Worm (Caenorhabditis elegans) whole organism, early embryonic: ENCODE data around the gene nhr-192.

ENCODE experiments used
- B0310.2 ChIP-seq: sonication (generic microtip); optimal IDR thresholded peaks from 2 replicates; lab custom pipeline; 2016; ENCODE audit warnings: mild to moderate bottlenecking, missing genetic modification characterization, missing compliant biosample characterization
- F13C5.2 ChIP-seq: sonication (generic microtip); optimal IDR thresholded peaks from 2 replicates; lab custom pipeline; 2017; ENCODE audit warnings: mild to moderate bottlenecking, missing genetic modification characterization, inconsistent platforms, missing compliant biosample characterization
- aly-1 ChIP-seq: sonication (generic microtip); optimal IDR thresholded peaks from 2 replicates; lab custom pipeline; 2016; ENCODE audit warnings: missing genetic modification characterization, missing compliant biosample characterization
- ama-1 ChIP-seq: fragments of 150-350 bp; optimal IDR thresholded peaks from 2 replicates; lab custom pipeline; 2014
- ceh-13 ChIP-seq: fragments of 200-800 bp; sonication (Bioruptor generic); optimal IDR thresholded peaks from 2 replicates; lab custom pipeline; 2018; ENCODE audit warnings: mild to moderate bottlenecking, missing genetic modification characterization, missing compliant biosample characterization
- ceh-36 ChIP-seq: sonication (generic microtip); optimal IDR thresholded peaks from 2 replicates; lab custom pipeline; 2016; ENCODE audit warnings: missing genetic modification characterization, inconsistent platforms, missing compliant biosample characterization
- ets-7 ChIP-seq: sonication (generic microtip); optimal IDR thresholded peaks from 2 replicates; lab custom pipeline; 2016; ENCODE audit warnings: missing genotype, missing genetic modification characterization, missing compliant biosample characterization
- flt-1 ChIP-seq: fragments of 200-800 bp; sonication (Bioruptor generic); IDR thresholded peaks from 2 replicates; pipeline ENCODE4 v1.3.6; 2022; ENCODE audit warnings: missing genetic modification characterization, missing compliant biosample characterization
- hmbx-1 ChIP-seq: sonication (generic microtip); optimal IDR thresholded peaks from 2 replicates; lab custom pipeline; 2016; ENCODE audit warnings: mild to moderate bottlenecking, missing genetic modification characterization, missing compliant biosample characterization
- hmg-4 ChIP-seq: fragments of 200-800 bp; sonication (Bioruptor generic); optimal IDR thresholded peaks from 2 replicates; lab custom pipeline; 2018; ENCODE audit warnings: mild to moderate bottlenecking, missing genetic modification characterization, missing compliant biosample characterization
- hnd-1 ChIP-seq: sonication (generic microtip); optimal IDR thresholded peaks from 2 replicates; lab custom pipeline; 2016; ENCODE audit warnings: missing genetic modification characterization, missing compliant biosample characterization
- pes-1 ChIP-seq: fragments of 200-800 bp; sonication (Bioruptor generic); IDR thresholded peaks from 2 replicates; pipeline ENCODE4 v1.3.6; 2022; ENCODE audit warnings: missing genetic modification reagents, missing genetic modification characterization, missing compliant biosample characterization
- scrt-1 ChIP-seq: fragments of 200-800 bp; sonication (Bioruptor generic); IDR thresholded peaks from 2 replicates; pipeline ENCODE4 v1.3.6; 2022; ENCODE audit warnings: missing genetic modification characterization, missing compliant biosample characterization
- sea-1 ChIP-seq: fragments of 200-800 bp; sonication (Bioruptor generic); conservative IDR thresholded peaks from 2 replicates; pipeline ENCODE4 v1.3.6; 2022; ENCODE audit warnings: missing genetic modification characterization, missing compliant biosample characterization
- tbx-11 ChIP-seq: fragments of 200-800 bp; sonication (Bioruptor generic); IDR thresholded peaks from 2 replicates; pipeline ENCODE4 v1.3.6; 2022; ENCODE audit warnings: missing genetic modification characterization, missing compliant biosample characterization
- tbx-37 ChIP-seq: fragments of 200-800 bp; sonication (Bioruptor generic); conservative IDR thresholded peaks from 2 replicates; pipeline ENCODE4 v1.3.6; 2022; ENCODE audit warnings: missing genetic modification reagents, missing genetic modification characterization, missing compliant biosample characterization
- tra-4 ChIP-seq: sonication (generic microtip); optimal IDR thresholded peaks from 2 replicates; lab custom pipeline; 2017; ENCODE audit warnings: missing genetic modification characterization, missing compliant biosample characterization

nhr-192 gene

ce11 chrV:10064221-10064620, 6.2 kb downstream of the nhr-192 start, which contains the start of gene fipr-13:
Gene fipr-13 (plus strand): TSS chrV:10064521.
- no peak for TF ChIP-seq B0310.2
- no peak for TF ChIP-seq tra-4
- no peak for TF ChIP-seq flt-1 (GFP tag; lab: Robert Waterston, UW)
- TF ChIP-seq aly-1 (tag; lab: Kevin White, UChicago): no peak
- no peak for TF ChIP-seq scrt-1 (GFP tag; lab: Robert Waterston, UW)
- no peak for TF ChIP-seq ceh-13 (GFP tag; lab: Kevin White, UChicago)
- TF ChIP-seq pes-1 (GFP tag; lab: Robert Waterston, UW): no peak
- TF ChIP-seq ceh-36 (tag; lab: Kevin White, UChicago): no peak
- no peak for TF ChIP-seq tbx-37 (GFP tag; lab: Robert Waterston, UW)
- TF ChIP-seq hmbx-1 (tag; lab: Kevin White, UChicago): no peak
- TF ChIP-seq hnd-1: no peak
- no peak for TF ChIP-seq F13C5.2 (tag; lab: Kevin White, UChicago)
- TF ChIP-seq sea-1 (GFP tag; lab: Robert Waterston, UW): no peak
- TF ChIP-seq tbx-11 (GFP tag; lab: Robert Waterston, UW): no peak
- TF ChIP-seq ama-1: no peak
- TF ChIP-seq hmg-4 (GFP tag; lab: Kevin White, UChicago): no peak
- no peak for TF ChIP-seq ets-7 (tag; lab: Kevin White, UChicago)

- no peak for TF ChIP-seq ets-7 (tag; lab: Kevin White, UChicago)
- TF ChIP-seq tbx-11 (GFP tag; lab: Robert Waterston, UW): no peak
Measured at ce11 chrV:10060039-10060438, 10.4 kb downstream of the nhr-192 start.

ce11 chrV:10058748-10059147, 11.7 kb downstream of the nhr-192 start:
- TF ChIP-seq ama-1 (no peak), hmbx-1 (tag; lab: Kevin White, UChicago) (no peak), flt-1 (GFP tag; lab: Robert Waterston, UW) (no peak), tbx-37 (GFP tag; lab: Robert Waterston, UW) (no peak), hnd-1 (no peak), aly-1 (tag; lab: Kevin White, UChicago) (no peak), tra-4 (no peak), F13C5.2 (tag; lab: Kevin White, UChicago) (no peak), hmg-4 (GFP tag; lab: Kevin White, UChicago) (no peak)

ce11 chrV:10054872-10055271, 15.6 kb downstream of the nhr-192 start, which contains the start of gene yif-1:
Gene yif-1 (minus strand): TSS chrV:10054913.
- TF ChIP-seq scrt-1 (GFP tag; lab: Robert Waterston, UW): no peak
- no peak for TF ChIP-seq hmg-4 (GFP tag; lab: Kevin White, UChicago)
- no peak for TF ChIP-seq ets-7 (tag; lab: Kevin White, UChicago)
- no peak for TF ChIP-seq pes-1 (GFP tag; lab: Robert Waterston, UW)
- TF ChIP-seq ceh-13 (GFP tag; lab: Kevin White, UChicago): no peak
- TF ChIP-seq hnd-1: no peak
- no peak for TF ChIP-seq aly-1 (tag; lab: Kevin White, UChicago)
- no peak for TF ChIP-seq tbx-11 (GFP tag; lab: Robert Waterston, UW)
- no peak for TF ChIP-seq tra-4
- TF ChIP-seq F13C5.2 (tag; lab: Kevin White, UChicago): no peak

ce11 chrV:10051855-10052254, 18.6 kb downstream of the nhr-192 start, which contains the start of gene str-118:
Gene str-118 (plus strand): TSS chrV:10052155.
- TF ChIP-seq sea-1 (GFP tag; lab: Robert Waterston, UW) (no peak), tra-4 (no peak), ama-1 (no peak), F13C5.2 (tag; lab: Kevin White, UChicago) (no peak), pes-1 (GFP tag; lab: Robert Waterston, UW) (no peak), hmg-4 (GFP tag; lab: Kevin White, UChicago) (no peak), aly-1 (tag; lab: Kevin White, UChicago) (no peak), B0310.2 (no peak), hmbx-1 (tag; lab: Kevin White, UChicago) (no peak)

ce11 chrV:10049192-10049816, 21.1 kb downstream of the nhr-192 start:
- TF ChIP-seq tbx-11 (GFP tag; lab: Robert Waterston, UW) (0 out of 2 replicates have a peak, but pooled peaks have one; percentile 12), scrt-1 (GFP tag; lab: Robert Waterston, UW) (0 out of 2 replicates have a peak, but pooled peaks have one; percentile 29), pes-1 (GFP tag; lab: Robert Waterston, UW) (0 out of 2 replicates have a peak, but pooled peaks have one; percentile 60)

- no peak for TF ChIP-seq ets-7 (tag; lab: Kevin White, UChicago)
- no peak for TF ChIP-seq sea-1 (GFP tag; lab: Robert Waterston, UW)
- no peak for TF ChIP-seq hmg-4 (GFP tag; lab: Kevin White, UChicago)
- no peak for TF ChIP-seq ceh-13 (GFP tag; lab: Kevin White, UChicago)
- no peak for TF ChIP-seq pes-1 (GFP tag; lab: Robert Waterston, UW)
- no peak for TF ChIP-seq ama-1
- no peak for TF ChIP-seq tra-4
- no peak for TF ChIP-seq flt-1 (GFP tag; lab: Robert Waterston, UW)
- no peak for TF ChIP-seq scrt-1 (GFP tag; lab: Robert Waterston, UW)
- no peak for TF ChIP-seq hnd-1
- TF ChIP-seq B0310.2: no peak
- TF ChIP-seq hmbx-1 (tag; lab: Kevin White, UChicago): no peak
- no peak for TF ChIP-seq tbx-11 (GFP tag; lab: Robert Waterston, UW)
- TF ChIP-seq F13C5.2 (tag; lab: Kevin White, UChicago): no peak
Measured at ce11 chrV:10047189-10047588, 23.3 kb downstream of the nhr-192 start.

- TF ChIP-seq ets-7 (tag; lab: Kevin White, UChicago) (no peak), B0310.2 (no peak)
Measured at ce11 chrV:10046503-10046902, 23.9 kb downstream of the nhr-192 start.
